Fruit fly (Drosophila melanogaster) S2 (cell line): ENCODE results near the gene CG31139.

Experiments used
- CTCF ChIP-seq, 2 experiments: fragments of >200 bp; optimal IDR thresholded peaks; 2 replicates each; lab custom pipeline; 2018

The CG31139 gene

DNA sequence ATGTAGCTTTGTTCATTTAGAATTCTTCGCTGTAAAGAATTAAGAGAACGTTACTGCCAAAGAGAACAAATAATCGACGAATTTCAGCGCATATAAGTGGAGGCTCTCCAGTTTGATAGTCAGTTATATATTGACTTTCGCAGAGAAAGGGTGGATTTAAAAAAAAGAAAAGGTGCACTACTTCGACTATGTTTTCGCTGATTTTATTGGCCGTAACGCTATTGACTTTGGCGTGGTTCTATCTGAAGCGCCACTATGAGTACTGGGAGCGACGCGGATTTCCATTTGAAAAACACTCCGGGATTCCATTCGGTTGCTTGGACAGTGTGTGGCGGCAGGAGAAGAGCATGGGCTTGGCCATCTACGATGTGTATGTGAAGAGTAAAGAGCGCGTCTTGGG is 50.6 kb downstream of the CG31139 start, which contains the start of gene Cyp6d4:
TSS of gene Cyp6d4 (plus strand) at position 112 of the 400 bp plus-strand sequence.
- no peak for TF ChIP-seq CTCF (optimal IDR thresholded peaks at IDR 0.05; lab: Kevin White, UChicago)
